Fruit fly (Drosophila melanogaster) S2 (cell line): ENCODE data around the gene Prosalpha6.
A peak's percentile ranks its signal among the peaks of the same experiment; 100 is the strongest.

ENCODE experiments used
- CG8478 ChIP-seq: fragments of >200 bp; optimal IDR thresholded peaks from 2 replicates; lab custom pipeline; 2018
- CTCF ChIP-seq, 2 experiments: fragments of >200 bp; optimal IDR thresholded peaks; 2 replicates each; lab custom pipeline; 2018

Prosalpha6 gene

DNA sequence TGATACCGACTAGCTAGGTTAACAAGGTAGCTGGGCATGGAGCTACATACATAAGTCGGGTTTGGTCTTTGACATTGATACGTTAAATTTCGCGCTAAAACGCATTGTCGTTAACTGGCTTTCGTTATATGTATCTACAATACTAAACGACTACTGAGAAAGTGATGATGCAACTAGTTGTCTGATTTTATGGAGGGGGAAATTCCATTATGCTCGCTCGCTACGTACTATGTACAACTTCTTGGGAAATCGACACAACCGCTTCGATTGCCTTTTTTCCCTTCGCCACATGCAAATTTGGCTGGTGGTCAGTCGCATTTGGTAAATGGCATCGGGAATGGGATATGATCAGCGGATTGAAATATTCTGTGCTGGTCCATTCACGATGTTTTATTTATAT, 1.1 kb upstream of the Prosalpha6 start:
- TF ChIP-seq CTCF (optimal IDR thresholded peaks at IDR 0.05; lab: Kevin White, UChicago) (no peak), CG8478 (lab: Kevin White, UChicago) (no peak)

DNA sequence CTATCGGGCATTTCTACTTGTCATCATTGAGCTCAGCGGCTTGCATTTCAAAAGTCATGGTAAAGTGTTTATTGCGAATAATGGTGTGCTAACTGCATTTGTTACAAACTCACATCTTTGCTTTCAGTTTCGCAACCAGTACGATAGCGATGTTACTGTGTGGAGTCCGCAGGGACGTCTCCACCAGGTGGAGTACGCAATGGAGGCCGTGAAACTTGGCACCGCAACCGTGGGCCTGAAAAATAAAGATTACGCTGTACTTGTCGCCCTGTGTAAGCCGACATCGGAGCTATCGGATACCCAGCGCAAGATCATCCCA, 195 bp downstream of the Prosalpha6 start:
- TF ChIP-seq CTCF (optimal IDR thresholded peaks at IDR 0.05; lab: Kevin White, UChicago) (no peak), CG8478 (lab: Kevin White, UChicago) (no peak)

DNA sequence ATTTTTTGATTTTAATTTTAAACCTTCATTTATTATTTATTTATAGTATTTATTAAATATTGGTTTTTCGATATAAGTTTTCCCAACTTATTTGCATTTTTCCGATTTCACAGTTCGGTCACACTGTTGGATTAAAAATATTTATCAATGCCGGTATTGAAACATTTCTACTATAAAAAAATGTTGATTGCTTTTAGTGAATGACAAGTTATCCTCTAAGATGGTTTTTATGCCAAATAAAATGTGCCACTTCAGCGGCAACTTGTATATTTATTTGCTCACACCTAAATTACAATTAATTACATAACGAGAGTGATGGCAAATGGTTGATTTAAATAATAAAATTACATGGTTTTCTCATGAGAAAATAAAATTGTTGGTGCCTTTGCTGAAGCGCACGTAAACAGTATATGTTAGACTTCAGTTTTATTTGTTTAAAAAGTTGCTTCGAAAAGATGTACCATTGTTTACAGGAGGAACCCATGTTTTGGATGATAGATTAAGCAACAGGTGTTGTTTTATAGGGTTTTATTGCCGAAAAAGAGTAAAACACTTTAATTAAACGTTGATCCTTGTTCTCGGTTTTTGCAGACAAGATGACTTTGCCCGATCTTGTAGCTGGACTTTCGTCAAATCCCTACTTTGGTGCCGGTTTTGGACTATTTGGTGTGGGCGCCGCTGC, 1.5 kb downstream of the Prosalpha6 start, which contains the start of gene Bcs1:
Bcs1 (plus strand) TSS at position 108 of the 682 bp plus-strand sequence.
- no peak for TF ChIP-seq CG8478 (lab: Kevin White, UChicago)
- TF ChIP-seq CTCF (optimal IDR thresholded peaks at IDR 0.05; lab: Kevin White, UChicago): no peak

DNA sequence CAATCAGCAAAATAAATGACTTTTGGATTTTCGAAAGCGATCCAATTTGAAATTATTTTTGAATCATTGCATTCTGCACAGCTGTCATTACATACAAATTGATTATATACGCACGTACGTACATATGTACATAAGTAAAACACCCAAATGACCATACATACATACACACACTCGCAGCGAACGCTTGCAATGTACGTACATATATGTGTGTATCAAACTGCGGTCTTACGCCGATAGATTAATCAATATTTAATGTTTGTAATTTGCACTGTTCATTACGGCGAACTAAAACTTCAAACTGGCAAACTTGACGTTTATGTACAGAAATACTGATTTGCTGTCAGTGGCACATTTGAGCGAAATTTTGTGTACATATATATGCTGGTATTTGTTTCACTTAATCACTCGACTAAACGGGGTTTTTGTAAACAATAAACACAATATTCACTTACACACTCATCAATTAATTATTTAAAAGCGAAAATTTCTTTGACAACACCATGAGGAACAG, 5.1 kb downstream of the Prosalpha6 start:
- TF ChIP-seq CTCF (optimal IDR thresholded peaks at IDR 0.05; lab: Kevin White, UChicago): no peak

DNA sequence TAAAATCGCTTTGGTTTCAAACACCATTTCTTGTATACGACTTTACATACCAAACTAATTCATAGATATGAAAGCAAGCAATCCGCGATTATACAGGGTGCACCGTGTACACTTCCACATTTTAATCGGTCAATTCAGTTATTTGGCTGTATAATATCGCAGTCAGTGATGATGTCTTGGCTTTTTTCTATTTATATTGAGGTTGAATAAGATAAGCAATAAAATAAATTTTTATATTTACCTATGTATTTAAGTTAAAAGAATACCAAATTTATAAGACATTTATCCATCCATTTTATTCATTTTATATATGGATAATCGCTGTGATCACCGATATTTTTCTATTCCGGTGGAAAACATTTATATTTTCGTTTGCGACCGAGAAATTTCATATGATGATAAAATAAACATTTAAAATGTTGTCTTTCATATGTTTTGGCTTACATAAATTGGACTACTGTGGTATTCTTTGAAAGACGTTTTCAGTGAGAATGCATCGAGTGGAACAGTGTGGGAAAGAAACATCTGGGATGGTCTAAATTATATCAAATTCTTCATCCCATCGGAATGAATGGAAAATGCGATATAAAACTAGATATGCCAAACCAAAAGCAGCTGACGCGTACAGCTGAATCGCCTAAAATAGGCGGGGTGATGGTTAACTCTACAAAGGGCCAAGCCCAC, 5.7 kb downstream of the Prosalpha6 start, which contains the start of gene CG5708:
CG5708 (minus strand) TSS at position 85 of the 684 bp plus-strand sequence.
- TF ChIP-seq CTCF (optimal IDR thresholded peaks at IDR 0.05; lab: Kevin White, UChicago) (no peak), CG8478 (lab: Kevin White, UChicago) (no peak)

DNA sequence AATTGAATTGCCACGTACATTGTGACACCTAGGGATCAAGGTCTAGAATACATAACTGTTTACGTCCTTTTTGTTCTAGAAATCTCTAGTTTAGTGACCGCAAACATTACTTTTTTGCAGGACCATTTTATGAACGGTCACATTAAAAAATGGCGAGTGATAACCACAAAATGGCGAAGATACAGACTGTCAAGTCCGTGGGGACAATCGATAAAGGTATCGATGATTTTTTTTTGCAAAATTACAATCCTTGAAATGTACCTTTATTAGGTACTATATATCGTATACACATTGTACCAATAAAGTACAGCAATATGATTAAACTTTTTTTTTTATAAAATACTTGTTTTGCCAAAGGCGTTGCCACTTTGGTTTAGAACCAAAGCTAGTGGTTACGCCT, 9.3 kb downstream of the Prosalpha6 start:
- TF ChIP-seq CG8478 (lab: Kevin White, UChicago): no peak

DNA sequence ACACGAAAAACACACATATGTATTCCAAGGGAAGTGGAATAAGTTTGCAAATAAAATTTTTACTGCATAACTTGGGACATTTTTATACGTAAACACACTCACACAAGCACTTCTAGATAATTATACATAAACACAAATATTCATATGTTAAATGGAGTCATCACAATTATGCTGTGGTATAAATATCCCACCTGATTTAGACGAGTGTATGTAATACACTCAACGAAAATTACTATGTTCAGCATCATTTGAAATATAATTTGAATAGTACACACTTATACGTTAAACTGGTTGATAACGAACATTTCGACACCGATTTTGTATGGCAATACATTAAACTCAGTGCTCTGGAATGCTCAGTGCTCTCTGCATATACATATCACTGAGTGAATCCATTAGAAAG, 9.9 kb downstream of the Prosalpha6 start:
- TF ChIP-seq CTCF (optimal IDR thresholded peaks at IDR 0.05; lab: Kevin White, UChicago): no peak
- no peak for TF ChIP-seq CG8478 (lab: Kevin White, UChicago)

DNA sequence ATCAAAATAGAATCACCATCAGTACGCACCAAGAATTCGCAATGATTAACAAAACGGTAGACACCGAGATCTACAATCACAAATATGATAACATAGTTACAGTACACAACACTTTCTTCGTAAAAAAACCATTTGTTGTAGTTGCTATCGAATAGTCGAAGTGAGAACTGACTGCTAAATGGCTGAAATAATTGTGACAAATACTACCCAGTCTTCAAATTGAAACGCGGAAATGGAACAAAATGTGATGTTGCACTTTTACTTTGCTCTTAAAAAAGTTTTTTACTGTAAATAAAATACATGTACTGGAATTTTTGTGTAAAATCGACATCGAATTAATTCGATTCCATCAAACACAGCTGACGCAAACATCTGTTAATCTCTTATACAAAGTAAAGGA, 10.4 kb downstream of the Prosalpha6 start, which contains the start of gene ova:
ova (minus strand) TSS at position 183 of the 400 bp plus-strand sequence.
- TF ChIP-seq CTCF (optimal IDR thresholded peaks at IDR 0.05; lab: Kevin White, UChicago) (no peak), CG8478 (lab: Kevin White, UChicago) (no peak)

DNA sequence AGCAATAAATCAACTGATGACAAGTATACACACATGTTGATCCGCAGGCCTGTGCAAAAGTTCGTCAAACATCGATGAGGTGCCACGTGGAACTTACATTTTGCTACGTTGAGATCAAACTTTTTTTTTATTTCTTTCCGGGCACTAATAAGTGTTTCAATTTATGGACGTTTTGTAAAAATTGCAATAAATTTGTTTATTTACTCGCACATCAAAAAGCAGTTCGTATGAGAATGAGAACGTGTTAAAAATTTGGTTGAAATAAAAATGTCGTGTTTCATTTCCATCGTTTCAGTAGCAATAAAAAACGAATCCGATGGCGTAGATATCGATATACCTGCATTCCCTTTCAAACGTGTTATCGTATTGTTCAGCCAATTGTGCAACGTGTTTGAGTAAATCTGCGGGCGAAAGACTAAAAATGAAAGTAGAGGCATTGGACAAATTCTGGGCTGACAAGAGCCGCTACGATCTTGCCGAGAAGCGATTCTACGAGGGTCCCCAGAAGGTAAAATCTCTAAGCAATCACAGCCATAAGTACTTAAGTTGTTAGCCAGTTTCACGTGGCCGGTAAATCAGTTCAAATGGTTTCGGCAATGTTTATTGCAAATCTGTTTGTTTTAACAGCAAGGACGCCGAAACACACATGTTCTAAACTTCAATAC, 11.1 kb downstream of the Prosalpha6 start, which contains the start of gene eEF1delta:
eEF1delta (plus strand) TSS at position 356 of the 665 bp plus-strand sequence.
- TF ChIP-seq CG8478 (lab: Kevin White, UChicago) (no peak), CTCF (optimal IDR thresholded peaks at IDR 0.05; lab: Kevin White, UChicago) (no peak)

DNA sequence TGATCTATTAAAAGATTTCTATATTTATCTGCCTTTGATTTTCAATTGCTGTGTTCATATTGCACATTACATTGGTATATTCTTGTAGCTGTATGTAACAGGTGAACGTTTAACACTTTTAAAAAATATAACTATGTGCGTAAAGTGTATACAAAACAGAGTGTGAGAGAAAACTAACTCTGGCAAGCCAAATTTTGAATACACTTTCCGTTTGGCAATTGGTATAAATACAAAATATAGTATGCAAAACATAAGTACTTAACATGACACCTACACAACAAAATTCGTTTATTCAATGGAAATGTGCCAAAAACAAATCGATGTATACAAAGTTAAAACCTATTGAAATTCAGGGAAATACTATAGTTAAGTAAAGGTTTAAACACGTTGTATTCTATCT, 11.7 kb downstream of the Prosalpha6 start:
- TF ChIP-seq CG8478 (lab: Kevin White, UChicago) (no peak), CTCF (optimal IDR thresholded peaks at IDR 0.05; lab: Kevin White, UChicago) (no peak)

DNA sequence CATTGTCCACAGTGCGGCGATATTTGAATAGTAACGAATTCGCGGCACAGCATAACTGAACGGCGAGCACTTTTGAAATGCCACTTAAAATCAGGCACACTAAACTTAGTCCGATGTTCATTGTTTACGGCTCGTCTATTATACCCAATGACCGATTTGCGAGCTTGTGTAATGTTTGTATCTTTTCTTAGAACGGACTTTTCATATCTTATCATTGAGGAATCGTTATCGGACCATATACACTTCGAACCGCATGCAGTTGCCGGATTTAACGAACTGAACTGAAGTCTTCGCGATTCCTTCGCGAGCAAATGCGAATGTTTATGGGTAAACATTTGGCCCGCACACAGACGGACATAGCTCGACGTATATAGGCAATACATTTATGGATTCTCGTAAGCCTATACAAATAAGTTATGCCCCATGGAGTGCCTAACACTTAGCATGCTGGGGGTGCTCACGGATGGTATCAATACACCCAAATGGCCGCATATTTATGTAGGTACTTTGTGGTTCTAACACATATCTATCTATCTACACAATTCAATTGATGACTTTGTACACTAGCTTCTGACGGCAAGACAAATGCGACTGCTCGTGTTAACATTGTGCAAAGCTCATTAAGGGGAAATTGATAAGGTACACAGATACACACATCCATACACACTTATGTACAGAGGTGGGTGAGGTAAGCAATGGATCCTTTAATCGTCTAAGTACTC, 16.7 kb downstream of the Prosalpha6 start, which contains the start of gene mthl15:
mthl15 (minus strand) TSS at position 593 of the 722 bp plus-strand sequence.
- no peak for TF ChIP-seq CG8478 (lab: Kevin White, UChicago)
- no peak for TF ChIP-seq CTCF (optimal IDR thresholded peaks at IDR 0.05; lab: Kevin White, UChicago)

DNA sequence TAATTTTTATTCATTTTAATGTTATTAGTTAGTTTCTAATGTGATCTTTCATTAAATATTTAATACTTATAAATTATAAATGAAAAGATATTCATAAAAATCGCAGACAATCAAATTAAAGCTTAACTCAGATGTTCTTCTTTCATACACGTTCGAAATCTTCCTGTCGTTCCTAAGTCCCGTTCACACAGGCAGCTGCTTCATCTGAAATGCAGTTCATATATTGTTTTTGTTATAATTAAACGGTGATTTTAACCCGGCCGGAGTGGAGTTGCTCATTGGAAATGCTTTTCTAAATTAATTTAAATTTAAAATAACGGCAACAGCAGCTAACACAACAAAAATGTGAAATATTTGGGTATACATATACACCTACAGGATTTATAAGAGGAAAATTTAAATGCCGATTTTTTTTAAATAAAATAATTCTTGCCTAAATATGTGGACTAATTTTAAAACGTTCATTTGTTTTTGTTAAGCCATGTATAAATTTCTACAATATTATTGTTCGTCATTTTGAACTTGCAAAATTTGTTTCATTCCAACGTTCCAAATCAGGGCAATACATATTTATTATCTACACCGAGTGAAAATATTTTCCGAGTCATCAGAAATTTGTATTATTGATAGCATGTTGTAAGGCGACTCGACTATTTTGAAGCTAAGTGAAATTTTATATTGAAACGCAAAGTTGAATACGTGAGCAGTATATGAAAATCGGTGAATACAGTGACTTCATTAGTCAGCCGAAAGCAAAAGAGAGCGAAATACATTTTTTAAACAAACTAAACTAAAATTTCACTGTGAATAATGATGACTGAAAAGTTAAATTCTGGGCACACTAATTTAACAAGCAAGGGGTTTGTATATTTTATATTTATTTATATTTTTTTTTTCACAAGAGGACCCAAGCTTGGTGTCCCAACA, 17.8 kb downstream of the Prosalpha6 start, which contains the start of gene me31B:
me31B (plus strand) TSS at position 616 of the 927 bp plus-strand sequence.
- TF ChIP-seq CTCF (optimal IDR thresholded peaks at IDR 0.05; lab: Kevin White, UChicago): no peak
- TF ChIP-seq CG8478 (lab: Kevin White, UChicago): no peak

DNA sequence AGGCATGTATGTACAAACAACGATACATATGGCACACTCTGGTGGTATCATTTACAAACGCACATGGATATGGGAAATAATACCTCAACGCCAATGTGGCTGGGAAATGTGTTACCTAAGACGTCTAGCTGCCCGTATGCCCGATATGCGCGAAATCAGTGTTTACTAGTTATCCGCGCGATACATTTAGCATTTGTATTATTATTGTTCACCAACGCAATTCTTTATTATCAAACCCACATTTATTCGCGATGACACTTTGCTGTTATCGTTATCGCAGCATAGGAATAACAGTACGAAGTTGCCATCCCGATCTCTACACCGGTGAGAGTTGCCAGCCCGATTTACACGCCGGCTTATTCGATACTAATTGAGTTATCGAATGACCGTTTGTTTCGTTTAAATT, 25.6 kb downstream of the Prosalpha6 start, which contains the start of gene chico:
chico (minus strand) TSS at position 294 of the 406 bp plus-strand sequence.
- no peak for TF ChIP-seq CG8478 (lab: Kevin White, UChicago)
- peak; percentile 45 to 46 for TF ChIP-seq CTCF (optimal IDR thresholded peaks at IDR 0.05; lab: Kevin White, UChicago)
